Worm (Caenorhabditis elegans): ENCODE data around the gene srh-277.

ce11 chrV:16226581-16226980 lies 43.6 kb downstream of the srh-277 start, which contains the start of gene F11A5.13:
- TF ChIP-seq lin-15B (tag; optimal IDR thresholded peaks at IDR 0.05) (no peak), elt-3 (tag; optimal IDR thresholded peaks at IDR 0.05) (no peak), elt-1 (tag; optimal IDR thresholded peaks at IDR 0.05) (no peak), pqm-1 (tag; optimal IDR thresholded peaks at IDR 0.05) (no peak), nhr-237 (tag; optimal IDR thresholded peaks at IDR 0.05) (no peak)
